Fruit fly (Drosophila melanogaster) whole organism, pupa: Measurements from ENCODE around the gene CG5805.

Experiments used
- CG12605 ChIP-seq: fragments of 200-800 bp; sonication (Bioruptor generic); IDR thresholded peaks from 2 replicates; pipeline ENCODE4 v1.3.6; 2022; ENCODE audit warnings: missing biosample characterization, missing genetic modification characterization
- CG15710 ChIP-seq: fragments of 200-800 bp; sonication (Bioruptor generic); optimal IDR thresholded peaks from 2 replicates; lab custom pipeline; 2018; ENCODE audit warnings: missing biosample characterization, mild to moderate bottlenecking, missing genetic modification characterization, moderate library complexity
- CG8301 ChIP-seq: fragments of 200-800 bp; sonication (Bioruptor generic); optimal IDR thresholded peaks from 2 replicates; lab custom pipeline; 2018; ENCODE audit warnings: missing biosample characterization, mild to moderate bottlenecking, missing genetic modification characterization
- CG9948 ChIP-seq: fragments of 200-800 bp; sonication (Bioruptor generic); optimal IDR thresholded peaks from 2 replicates; lab custom pipeline; 2018; ENCODE audit warnings: missing biosample characterization, mild to moderate bottlenecking, missing genetic modification characterization, moderate library complexity
- D1 ChIP-seq: fragments of 200-800 bp; sonication (Bioruptor generic); optimal IDR thresholded peaks from 2 replicates; lab custom pipeline; 2018; ENCODE audit warnings: missing biosample characterization, mild to moderate bottlenecking, missing genetic modification characterization, moderate library complexity
- EcR ChIP-seq: fragments of 200-800 bp; sonication (Bioruptor generic); optimal IDR thresholded peaks from 3 replicates; lab custom pipeline; 2019; ENCODE audit warnings: missing biosample characterization, missing genetic modification characterization, mild to moderate bottlenecking, moderate library complexity, missing genetic modification reagents
- Pif1A ChIP-seq: fragments of 200-800 bp; sonication (Bioruptor generic); optimal IDR thresholded peaks from 3 replicates; lab custom pipeline; 2016; ENCODE audit warnings: missing biosample characterization, missing genetic modification characterization
- Pif1B ChIP-seq: fragments of 200-800 bp; sonication (Bioruptor generic); optimal IDR thresholded peaks from 3 replicates; lab custom pipeline; 2016; ENCODE audit warnings: missing biosample characterization, missing genetic modification characterization
- rn ChIP-seq: fragments of 200-800 bp; sonication (Bioruptor generic); IDR thresholded peaks from 2 replicates; pipeline ENCODE4 v1.3.6; 2022; ENCODE audit warnings: missing biosample characterization, missing genetic modification characterization

DNA sequence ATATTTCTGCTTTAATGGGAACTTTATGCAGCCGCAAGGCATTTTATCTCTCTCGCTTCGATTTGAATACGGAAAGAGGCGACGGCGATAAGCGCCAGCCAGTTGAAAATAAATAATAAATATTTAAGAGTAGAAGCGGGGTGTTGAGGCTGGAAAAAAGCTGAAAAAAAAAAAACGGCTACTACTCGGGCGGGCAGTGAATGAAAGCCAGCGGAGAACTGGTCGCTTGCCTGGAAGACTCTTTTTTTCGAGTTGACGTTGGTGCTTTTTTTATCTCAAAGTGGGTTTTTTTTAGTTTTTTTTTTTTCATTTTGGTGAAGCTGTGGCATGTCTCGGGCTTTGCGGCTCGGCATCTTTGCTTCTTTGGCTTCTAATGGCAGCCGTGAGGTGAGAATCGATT lies 13.8 kb downstream of the CG5805 start:
- TF ChIP-seq Pif1B (no peak), D1 (tag; lab: Kevin White, UChicago) (no peak), CG9948 (tag; lab: Kevin White, UChicago) (no peak), CG12605 (GFP tag; lab: Robert Waterston, UW) (no peak; the same call in 1 of the 2 replicates), Pif1A (GFP tag; lab: Kevin White, UChicago) (peak; percentile 1), CG8301 (tag; lab: Kevin White, UChicago) (no peak), CG15710 (tag; lab: Kevin White, UChicago) (no peak), rn (GFP tag; lab: Robert Waterston, UW) (peak; percentile 31; the same call in 1 of the 2 replicates), EcR (no peak)
